Worm (Caenorhabditis elegans) whole organism, young adult: Measurements from ENCODE around the gene F08G2.7.

Experiments used
- K11D2.4 ChIP-seq: fragments of 200-800 bp; sonication (Bioruptor generic); IDR thresholded peaks from 2 replicates; pipeline ENCODE4 v1.3.6; 2022; ENCODE audit warnings: missing genetic modification reagents, missing genetic modification characterization, missing compliant biosample characterization
- ama-1 ChIP-seq, 3 experiments: fragments of 150-350 bp in 1 of 3; sonication (generic microtip) in 2 of 3; optimal IDR thresholded peaks; 2 replicates each; lab custom pipeline; 2014 to 2018; ENCODE audit warnings: missing biosample characterization in 2 of 3, missing genetic modification characterization in 2 of 3, missing genetic modification reagents in 2 of 3
- mes-4 ChIP-seq: sonication (generic microtip); optimal IDR thresholded peaks from 2 replicates; lab custom pipeline; 2016; ENCODE audit warnings: missing genotype, missing genetic modification characterization, missing compliant biosample characterization

DNA sequence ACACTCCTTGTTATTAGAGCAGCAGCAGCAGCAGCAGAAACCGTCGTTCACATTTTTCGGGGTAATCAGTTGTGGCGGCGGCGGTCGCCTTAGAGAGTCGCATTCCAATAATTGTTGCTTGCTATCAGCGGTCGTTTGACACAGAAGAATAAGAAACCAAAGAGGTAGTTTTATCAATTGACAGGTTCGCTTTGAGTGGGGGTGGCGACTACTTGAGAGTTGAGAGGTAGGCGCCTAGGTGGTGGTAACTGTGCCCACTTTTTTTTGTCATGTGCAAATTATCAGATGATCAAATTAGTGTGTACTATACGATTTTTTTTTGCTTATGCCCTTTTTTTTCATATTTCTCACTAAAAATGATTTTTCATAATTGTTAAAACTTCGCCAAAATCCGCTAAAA is 27.0 kb downstream of the F08G2.7 start:
- no peak for TF ChIP-seq K11D2.4
- no peak for TF ChIP-seq ama-1 (optimal IDR thresholded peaks at IDR 0.05; lab: Kevin White, UChicago)
- TF ChIP-seq ama-1 (GFP tag; optimal IDR thresholded peaks at IDR 0.05; lab: Kevin White, UChicago), result no peak
- no peak for TF ChIP-seq mes-4 (tag; lab: Kevin White, UChicago)
